Fruit fly (Drosophila melanogaster) whole organism, embryonic: ENCODE results near the gene Ilp1.

Experiments used
- Awh ChIP-seq: fragments of 200-800 bp; sonication (Bioruptor generic); IDR thresholded peaks from 2 replicates; pipeline ENCODE4, ENCODE4 v1.3.6; 2022; ENCODE audit warnings: missing biosample characterization, missing genetic modification characterization
- Bgb ChIP-seq: fragments of 200-800 bp; sonication (Bioruptor generic); IDR thresholded peaks from 2 replicates; pipeline ENCODE4 v1.3.6; 2022; ENCODE audit warnings: missing biosample characterization, missing genetic modification characterization; ENCODE audit not compliant: partially characterized antibody
- CG10565 ChIP-seq: fragments of 200-800 bp; sonication (Bioruptor generic); optimal IDR thresholded peaks from 3 replicates; lab custom pipeline; 2016; ENCODE audit warnings: missing biosample characterization, mild to moderate bottlenecking, missing genetic modification characterization
- CG10959 ChIP-seq: fragments of 200-800 bp; sonication (Bioruptor generic); IDR thresholded peaks from 2 replicates; pipeline ENCODE4 v1.3.6; 2022; ENCODE audit warnings: missing biosample characterization, missing genetic modification characterization
- CG12071 ChIP-seq: fragments of 200-800 bp; sonication (Bioruptor generic); optimal IDR thresholded peaks from 3 replicates; lab custom pipeline; 2018; ENCODE audit warnings: missing biosample characterization, mild to moderate bottlenecking, missing genetic modification characterization
- CG13123 ChIP-seq: fragments of 200-800 bp; sonication (Bioruptor generic); optimal IDR thresholded peaks from 2 replicates; lab custom pipeline; 2016; ENCODE audit warnings: missing biosample characterization, missing genetic modification characterization
- CG13296 ChIP-seq: fragments of 200-800 bp; sonication (Bioruptor generic); optimal IDR thresholded peaks from 3 replicates; lab custom pipeline; 2018; ENCODE audit warnings: missing biosample characterization, mild to moderate bottlenecking, missing genetic modification characterization
- CG15269 ChIP-seq: fragments of 200-800 bp; sonication (Bioruptor generic); optimal IDR thresholded peaks from 2 replicates; lab custom pipeline; 2018; ENCODE audit warnings: missing biosample characterization, mild to moderate bottlenecking, missing genetic modification characterization, moderate library complexity
- CG18619 ChIP-seq: fragments of 200-800 bp; sonication (Bioruptor generic); optimal IDR thresholded peaks from 3 replicates; lab custom pipeline; 2017; ENCODE audit warnings: missing biosample characterization, mild to moderate bottlenecking, missing genetic modification characterization
- CG2678 ChIP-seq: fragments of 200-800 bp; sonication (Bioruptor generic); optimal IDR thresholded peaks from 3 replicates; lab custom pipeline; 2019; ENCODE audit warnings: missing biosample characterization, mild to moderate bottlenecking, missing genetic modification characterization, moderate library complexity
- CG2712 ChIP-seq: fragments of 200-800 bp; optimal IDR thresholded peaks from 3 replicates; lab custom pipeline; 2019; ENCODE audit warnings: missing biosample characterization, mild to moderate bottlenecking, missing genetic modification characterization, moderate library complexity
- CG2875 ChIP-seq: fragments of 200-800 bp; sonication (Bioruptor generic); optimal IDR thresholded peaks from 2 replicates; lab custom pipeline; 2017; ENCODE audit warnings: missing biosample characterization, mild to moderate bottlenecking, missing genetic modification characterization, missing genetic modification reagents
- CG3065 ChIP-seq: fragments of 200-800 bp; sonication (Bioruptor generic); optimal IDR thresholded peaks from 2 replicates; lab custom pipeline; 2016; ENCODE audit warnings: missing biosample characterization, missing genetic modification characterization
- CG43689 ChIP-seq: fragments of 200-800 bp; sonication (Bioruptor generic); IDR thresholded peaks from 2 replicates; pipeline ENCODE4 v1.3.6; 2022; ENCODE audit warnings: missing biosample characterization, missing genetic modification characterization
- CG6791 ChIP-seq: fragments of 200-800 bp; sonication (Bioruptor generic); IDR thresholded peaks from 3 replicates; pipeline ENCODE4 v1.3.6; 2022; ENCODE audit warnings: missing biosample characterization, missing genetic modification characterization; ENCODE audit not compliant: partially characterized antibody
- CG6813 ChIP-seq: fragments of 200-800 bp; sonication (Bioruptor generic); optimal IDR thresholded peaks from 2 replicates; lab custom pipeline; 2017; ENCODE audit warnings: missing biosample characterization, missing genetic modification characterization, mild to moderate bottlenecking, moderate library complexity, missing genetic modification reagents
- CG7963 ChIP-seq: fragments of 200-800 bp; sonication (Bioruptor generic); IDR thresholded peaks from 3 replicates; pipeline ENCODE4 v1.3.6; 2022; ENCODE audit warnings: missing biosample characterization, missing genetic modification characterization; ENCODE audit not compliant: partially characterized antibody
- CG8944 ChIP-seq: fragments of 200-800 bp; sonication (Bioruptor generic); optimal IDR thresholded peaks from 3 replicates; lab custom pipeline; 2016; ENCODE audit warnings: missing biosample characterization, missing genetic modification characterization
- CHES-1-like ChIP-seq: fragments of 200-800 bp; sonication (Bioruptor generic); optimal IDR thresholded peaks from 2 replicates; lab custom pipeline; 2016; ENCODE audit warnings: missing biosample characterization, missing genetic modification characterization
- Dbx ChIP-seq: fragments of 200-800 bp; sonication (Bioruptor generic); IDR thresholded peaks from 3 replicates; pipeline ENCODE4 v1.3.6; 2022; ENCODE audit warnings: missing biosample characterization, missing genetic modification characterization
- Dfd ChIP-seq, 2 experiments: fragments of >200 bp; optimal IDR thresholded peaks; 2 replicates each; lab custom pipeline; 2017; ENCODE audit warnings: missing biosample characterization in 2 of 2, missing genetic modification characterization in 2 of 2
- Dip3 ChIP-seq: fragments of 200-800 bp; sonication (Bioruptor generic); optimal IDR thresholded peaks from 3 replicates; lab custom pipeline; 2016; ENCODE audit warnings: missing biosample characterization, missing genetic modification characterization
- Dll ChIP-seq: fragments of 200-800 bp; sonication (Bioruptor generic); IDR thresholded peaks from 4 replicates; pipeline ENCODE4 v1.3.6; 2022; ENCODE audit warnings: missing biosample characterization, missing genetic modification characterization; ENCODE audit not compliant: partially characterized antibody
- Ets65A ChIP-seq: fragments of 200-800 bp; sonication (Bioruptor generic); peaks from one replicate; lab custom pipeline; 2016; ENCODE audit warnings: missing biosample characterization, missing genetic modification characterization
- Fer1 ChIP-seq: fragments of 200-800 bp; sonication (Bioruptor generic); optimal IDR thresholded peaks from 2 replicates; lab custom pipeline; 2017; ENCODE audit warnings: missing biosample characterization, mild to moderate bottlenecking, missing genetic modification characterization
- Hmx ChIP-seq: fragments of 200-800 bp; sonication (Bioruptor generic); optimal IDR thresholded peaks from 2 replicates; lab custom pipeline; 2016; ENCODE audit warnings: missing biosample characterization, missing genetic modification characterization
- Max ChIP-seq: fragments of 200-800 bp; sonication (Bioruptor generic); optimal IDR thresholded peaks from 2 replicates; lab custom pipeline; 2016; ENCODE audit warnings: missing biosample characterization, mild to moderate bottlenecking, missing genetic modification characterization
- NFAT ChIP-seq: fragments of 200-800 bp; sonication (Bioruptor generic); IDR thresholded peaks from 2 replicates; pipeline ENCODE4 v1.3.6; 2022; ENCODE audit warnings: missing biosample characterization, missing genetic modification characterization
- Nf-YC ChIP-seq: fragments of 200-800 bp; optimal IDR thresholded peaks from 3 replicates; lab custom pipeline; 2019; ENCODE audit warnings: missing biosample characterization, mild to moderate bottlenecking, missing genetic modification characterization, moderate library complexity
- Ravus ChIP-seq: fragments of 200-800 bp; sonication (Bioruptor generic); IDR thresholded peaks from 2 replicates; pipeline ENCODE4 v1.3.6; 2022; ENCODE audit warnings: missing biosample characterization, missing genetic modification characterization
- Sox100B ChIP-seq: fragments of 200-800 bp; sonication (Bioruptor generic); optimal IDR thresholded peaks from 3 replicates; lab custom pipeline; 2018; ENCODE audit warnings: missing biosample characterization, mild to moderate bottlenecking, missing genetic modification characterization
- Sox102F ChIP-seq: fragments of 200-800 bp; sonication (Bioruptor generic); optimal IDR thresholded peaks from 2 replicates; lab custom pipeline; 2018; ENCODE audit warnings: missing biosample characterization, mild to moderate bottlenecking, missing genetic modification characterization, moderate library complexity
- Trl ChIP-seq, 3 experiments: fragments of >200 bp in 2 of 3; fragments of 200-800 bp in 1 of 3; sonication (Bioruptor generic) in 1 of 3; optimal IDR thresholded peaks; 2 replicates in 1 of 3; 3 replicates in 2 of 3; lab custom pipeline; 2016 to 2017; ENCODE audit warnings: missing biosample characterization in 1 of 3, missing genetic modification characterization in 1 of 3
- abd-A ChIP-seq: fragments of 200-800 bp; sonication (Bioruptor generic); optimal IDR thresholded peaks from 3 replicates; lab custom pipeline; 2019; ENCODE audit warnings: missing biosample characterization, mild to moderate bottlenecking, missing genetic modification characterization, moderate library complexity
- bigmax ChIP-seq: fragments of 200-800 bp; sonication (Bioruptor generic); optimal IDR thresholded peaks from 2 replicates; lab custom pipeline; 2018; ENCODE audit warnings: missing biosample characterization, mild to moderate bottlenecking, missing genetic modification characterization
- bowl ChIP-seq: fragments of 200-800 bp; sonication (Bioruptor generic); IDR thresholded peaks from 2 replicates; pipeline ENCODE4 v1.3.6; 2022; ENCODE audit warnings: missing biosample characterization, missing genetic modification characterization
- croc ChIP-seq: fragments of 200-800 bp; sonication (Bioruptor generic); conservative IDR thresholded peaks from 3 replicates; pipeline ENCODE4 v1.3.6; 2022; ENCODE audit warnings: missing biosample characterization, missing genetic modification characterization
- dmrt99B ChIP-seq: fragments of 200-800 bp; sonication (Bioruptor generic); optimal IDR thresholded peaks from 2 replicates; lab custom pipeline; 2018; ENCODE audit warnings: missing biosample characterization, mild to moderate bottlenecking, missing genetic modification characterization, moderate library complexity
- gsb ChIP-seq: fragments of 200-800 bp; sonication (Bioruptor generic); IDR thresholded peaks from 2 replicates; pipeline ENCODE4 v1.3.6; 2022; ENCODE audit warnings: missing biosample characterization, missing genetic modification characterization
- kni ChIP-seq: fragments of 200-800 bp; sonication (Bioruptor generic); optimal IDR thresholded peaks from 3 replicates; lab custom pipeline; 2017; ENCODE audit warnings: mild to moderate bottlenecking, missing biosample characterization, missing genetic modification reagents, missing genetic modification characterization
- nom ChIP-seq: fragments of 200-800 bp; sonication (Bioruptor generic); optimal IDR thresholded peaks from 2 replicates; lab custom pipeline; 2017; ENCODE audit warnings: missing biosample characterization, missing genetic modification characterization, mild to moderate bottlenecking, moderate library complexity, missing genetic modification reagents
- psq ChIP-seq: fragments of 200-800 bp; sonication (Bioruptor generic); optimal IDR thresholded peaks from 2 replicates; lab custom pipeline; 2017; ENCODE audit warnings: missing biosample characterization, missing genetic modification characterization
- sc ChIP-seq, 3 experiments: fragments of >200 bp in 2 of 3; fragments of 200-800 bp in 1 of 3; sonication (Bioruptor generic) in 1 of 3; optimal IDR thresholded peaks; 2 replicates in 2 of 3; 3 replicates in 1 of 3; lab custom pipeline; 2017; ENCODE audit warnings: mild to moderate bottlenecking in 1 of 3, missing biosample characterization in 1 of 3, missing genetic modification characterization in 1 of 3, missing genetic modification reagents in 1 of 3
- sim ChIP-seq: fragments of 200-800 bp; sonication (Bioruptor generic); IDR thresholded peaks from 2 replicates; pipeline ENCODE4 v1.3.6; 2022; ENCODE audit warnings: missing biosample characterization, missing genetic modification characterization
- so ChIP-seq: fragments of 200-800 bp; sonication (Bioruptor generic); IDR thresholded peaks from 3 replicates; pipeline ENCODE4 v1.3.6; 2022; ENCODE audit warnings: missing biosample characterization, missing genetic modification characterization
- sob ChIP-seq: fragments of 200-800 bp; sonication (Bioruptor generic); IDR thresholded peaks from 2 replicates; pipeline ENCODE4 v1.3.6; 2022; ENCODE audit warnings: missing biosample characterization, missing genetic modification characterization
- stwl ChIP-seq: fragments of 200-800 bp; sonication (Bioruptor generic); optimal IDR thresholded peaks from 3 replicates; lab custom pipeline; 2018; ENCODE audit warnings: missing biosample characterization, mild to moderate bottlenecking, missing genetic modification characterization, moderate library complexity
- unpg ChIP-seq: fragments of 200-800 bp; sonication (Bioruptor generic); optimal IDR thresholded peaks from 3 replicates; lab custom pipeline; 2018; ENCODE audit warnings: missing biosample characterization, mild to moderate bottlenecking, missing genetic modification characterization, moderate library complexity
- wdn ChIP-seq: fragments of 200-800 bp; sonication (Bioruptor generic); IDR thresholded peaks from 2 replicates; pipeline ENCODE4 v1.3.6; 2022; ENCODE audit warnings: missing biosample characterization, missing genetic modification characterization

Gene Ilp1

dm6 chr3L:9763389-9763917 is 34.8 kb upstream of the Ilp1 start, which contains the start of gene Ae2:
Gene Ae2, plus strand, starts transcription at chr3L:9763544.
- TF ChIP-seq wdn (GFP tag; lab: Robert Waterston, UW) (no peak), CG2678 (tag; lab: Kevin White, UChicago) (no peak), so (GFP tag; lab: Robert Waterston, UW) (0 out of 3 replicates have a peak, but pooled peaks have one; percentile 23), CHES-1-like (GFP tag; lab: Kevin White, UChicago) (no peak), CG18619 (GFP tag; lab: Kevin White, UChicago) (no peak), Bgb (GFP tag; lab: Robert Waterston, UW) (no peak; the same call in 1 of the 2 replicates), abd-A (tag; lab: Kevin White, UChicago) (peak; percentile 36), CG13296 (GFP tag; lab: Kevin White, UChicago) (no peak), psq (GFP tag; lab: Kevin White, UChicago) (peak; percentile 92), Dip3 (GFP tag; lab: Kevin White, UChicago) (no peak), gsb (GFP tag; lab: Robert Waterston, UW) (no peak), CG3065 (no peak), Nf-YC (tag; lab: Kevin White, UChicago) (peak; percentile 17), Hmx (GFP tag; lab: Kevin White, UChicago) (no peak), unpg (GFP tag; lab: Kevin White, UChicago) (no peak), CG10959 (no peak), CG6791 (GFP tag; lab: Robert Waterston, UW) (no peak; the same call in 2 of the 3 replicates), Awh (GFP tag; lab: Robert Waterston, UW) (no peak), bowl (GFP tag; lab: Robert Waterston, UW) (no peak), croc (GFP tag; lab: Robert Waterston, UW) (no peak), Ravus (GFP tag; lab: Robert Waterston, UW) (no peak), Ets65A (no peak), Fer1 (peak; percentile 1), kni (GFP tag; lab: Kevin White, UChicago) (no peak), nom (GFP tag; lab: Kevin White, UChicago) (no peak), Trl (optimal IDR thresholded peaks at IDR 0.05; lab: Kevin White, UChicago) (peak; percentile 50 to 63), Trl (GFP tag; optimal IDR thresholded peaks at IDR 0.05; lab: Kevin White, UChicago) (no peak), CG8944 (GFP tag; lab: Kevin White, UChicago) (no peak), CG6813 (GFP tag; lab: Kevin White, UChicago) (no peak), bigmax (GFP tag; lab: Kevin White, UChicago) (no peak), Dbx (0 out of 3 replicates have a peak, but pooled peaks have one; percentile 14), Max (no peak), sim (GFP tag; lab: Robert Waterston, UW) (no peak), sc (optimal IDR thresholded peaks at IDR 0.05; lab: Kevin White, UChicago) (no peak), sc (GFP tag; optimal IDR thresholded peaks at IDR 0.05; lab: Kevin White, UChicago) (no peak), CG10565 (no peak), CG43689 (GFP tag; lab: Robert Waterston, UW) (0 out of 2 replicates have a peak, but pooled peaks have one; percentile 5), CG13123 (no peak), Dfd (GFP tag; optimal IDR thresholded peaks at IDR 0.05; lab: Kevin White, UChicago) (no peak), CG7963 (GFP tag; lab: Robert Waterston, UW) (no peak), CG2712 (tag; lab: Kevin White, UChicago) (peak; percentile 10), stwl (tag; lab: Kevin White, UChicago) (no peak), sob (peak; percentile 52; the same call in 1 of the 2 replicates), Sox102F (no peak), Dll (GFP tag; lab: Robert Waterston, UW) (no peak), CG2875 (GFP tag; lab: Kevin White, UChicago) (no peak), NFAT (GFP tag; lab: Robert Waterston, UW) (peak; percentile 28; the same call in 1 of the 2 replicates), CG15269 (peak; percentile 24), dmrt99B (tag; lab: Kevin White, UChicago) (no peak), CG12071 (no peak), Sox100B (GFP tag; lab: Kevin White, UChicago) (no peak)
